Worm (Caenorhabditis elegans): Measurements from ENCODE around the gene T26C11.8.
A peak's percentile ranks its signal among the peaks of the same experiment; 100 is the strongest.

Gene T26C11.8

DNA sequence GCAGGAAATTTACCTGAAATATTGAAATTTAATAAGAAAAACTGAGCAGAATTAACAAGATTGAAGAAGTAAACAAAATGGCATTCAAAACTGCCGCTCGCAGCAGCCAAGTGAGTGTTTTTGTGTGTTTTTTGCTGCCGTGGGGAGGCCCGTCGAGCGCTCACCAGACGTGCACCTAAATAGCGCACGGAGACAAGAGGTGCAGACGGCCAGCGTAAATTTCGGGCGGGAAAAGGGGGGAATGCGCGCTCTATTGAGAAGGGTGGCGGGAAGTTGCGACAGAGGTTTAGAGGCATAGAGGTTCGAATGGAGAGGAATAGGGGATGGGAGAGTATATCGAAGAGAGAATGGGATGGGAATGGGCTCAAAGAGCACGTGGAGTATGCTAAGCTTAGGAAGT is 4.4 kb upstream of the T26C11.8 start, which contains the start of gene ceh-39:
Gene ceh-39 (minus strand): TSS at position 13 of the 400 bp plus-strand sequence.
- TF ChIP-seq nhr-21 (tag; optimal IDR thresholded peaks at IDR 0.05), result no peak
- TF ChIP-seq Y55F3AM.14 (GFP tag; optimal IDR thresholded peaks at IDR 0.05), result no peak
- peak; percentile 75 for TF ChIP-seq C34F6.9 (tag; optimal IDR thresholded peaks at IDR 0.05)
- TF ChIP-seq ceh-82 (tag; optimal IDR thresholded peaks at IDR 0.05), result peak; percentile 31
- peak; percentile 29 for TF ChIP-seq zag-1 (tag; optimal IDR thresholded peaks at IDR 0.05)
- TF ChIP-seq unc-62 (GFP tag; optimal IDR thresholded peaks at IDR 0.05), result no peak
- no peak for TF ChIP-seq sem-4 (tag; optimal IDR thresholded peaks at IDR 0.05)
- peak; percentile 45 for TF ChIP-seq gmeb-1 (tag; optimal IDR thresholded peaks at IDR 0.05)
- TF ChIP-seq snpc-4 (tag; optimal IDR thresholded peaks at IDR 0.05), result peak; percentile 27
- TF ChIP-seq unc-39 (tag; optimal IDR thresholded peaks at IDR 0.05), result no peak
- no peak for TF ChIP-seq ztf-4 (tag; optimal IDR thresholded peaks at IDR 0.05)
- no peak for TF ChIP-seq nhr-11 (tag; optimal IDR thresholded peaks at IDR 0.05)
- TF ChIP-seq nhr-129 (tag; optimal IDR thresholded peaks at IDR 0.05), result peak; percentile 71
- TF ChIP-seq lsy-2 (tag; optimal IDR thresholded peaks at IDR 0.05), result peak; percentile 48 to 57
- TF ChIP-seq crh-2 (tag; optimal IDR thresholded peaks at IDR 0.05), result peak; percentile 44
- TF ChIP-seq unc-55 (GFP tag; optimal IDR thresholded peaks at IDR 0.05), result peak; percentile 83
- no peak for TF ChIP-seq ceh-16 (tag; optimal IDR thresholded peaks at IDR 0.05)
- peak; percentile 9 for TF ChIP-seq egl-27 (tag; optimal IDR thresholded peaks at IDR 0.05)
- TF ChIP-seq nhr-10 (tag; optimal IDR thresholded peaks at IDR 0.05), result no peak
- peak; percentile 19 for TF ChIP-seq F13H6.1 (tag; optimal IDR thresholded peaks at IDR 0.05)
- no peak for TF ChIP-seq alr-1 (tag; optimal IDR thresholded peaks at IDR 0.05)
- TF ChIP-seq lin-11 (tag; optimal IDR thresholded peaks at IDR 0.05), result peak; percentile 39

DNA sequence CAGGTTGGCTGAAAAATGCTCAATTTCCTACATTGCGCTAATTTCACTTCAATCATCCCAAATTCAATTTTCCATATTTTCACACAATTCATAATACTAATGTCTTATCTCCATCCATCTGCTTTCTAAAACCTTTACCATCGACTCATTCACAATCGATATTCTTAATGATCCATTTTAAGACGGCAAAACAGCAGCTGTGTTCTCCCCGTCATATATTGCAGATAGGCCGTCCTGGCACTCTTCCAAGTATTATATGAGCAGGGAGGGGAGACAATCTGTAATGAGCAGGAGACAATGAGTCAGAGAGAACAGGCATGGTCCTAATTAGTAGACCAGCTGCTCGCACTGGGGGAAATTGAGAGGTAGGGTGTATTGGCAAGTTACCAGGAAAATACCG is 2.7 kb upstream of the T26C11.8 start:
- no peak for TF ChIP-seq ama-1 (optimal IDR thresholded peaks at IDR 0.05)

DNA sequence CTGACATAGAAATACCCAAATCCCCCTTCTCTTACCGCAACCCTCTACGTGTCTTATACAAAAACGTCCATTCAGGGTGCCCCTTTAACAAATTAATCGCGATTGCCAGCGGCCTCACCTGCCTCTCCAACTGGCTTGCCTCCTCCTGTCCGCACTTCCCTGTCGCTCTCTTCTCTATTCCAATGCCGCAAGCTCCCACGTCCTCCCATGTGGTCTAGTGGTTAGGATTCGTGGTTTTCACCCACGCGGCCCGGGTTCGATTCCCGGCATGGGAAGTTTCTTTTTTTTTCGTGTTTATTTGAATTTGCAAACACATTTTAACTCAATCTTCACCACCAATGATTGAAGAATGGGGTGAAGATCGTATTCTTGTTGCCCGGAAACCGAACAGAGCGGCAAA is 1.9 kb upstream of the T26C11.8 start:
- TF ChIP-seq unc-55 (GFP tag; optimal IDR thresholded peaks at IDR 0.05), result peak; percentile 54
- peak in 1 of 2 experiments; percentile 17 for TF ChIP-seq mdl-1 (tag; optimal IDR thresholded peaks at IDR 0.05)
- TF ChIP-seq alr-1 (tag; optimal IDR thresholded peaks at IDR 0.05), result no peak
- peak; percentile 7 for TF ChIP-seq ceh-16 (tag; optimal IDR thresholded peaks at IDR 0.05)
- TF ChIP-seq sem-4 (tag; optimal IDR thresholded peaks at IDR 0.05), result no peak
- no peak for TF ChIP-seq Y55F3AM.14 (GFP tag; optimal IDR thresholded peaks at IDR 0.05)
- peak; percentile 37 for TF ChIP-seq lin-13 (GFP tag; optimal IDR thresholded peaks at IDR 0.05)
- TF ChIP-seq sma-3 (GFP tag; optimal IDR thresholded peaks at IDR 0.05), result peak; percentile 65
- no peak for TF ChIP-seq ztf-4 (tag; optimal IDR thresholded peaks at IDR 0.05)
- TF ChIP-seq nhr-11 (tag; optimal IDR thresholded peaks at IDR 0.05), result no peak
- no peak for TF ChIP-seq unc-62 (GFP tag; optimal IDR thresholded peaks at IDR 0.05)
- TF ChIP-seq zag-1 (tag; optimal IDR thresholded peaks at IDR 0.05), result no peak
- TF ChIP-seq mbf-1 (tag; optimal IDR thresholded peaks at IDR 0.05), result no peak
- peak; percentile 35 for TF ChIP-seq nhr-21 (tag; optimal IDR thresholded peaks at IDR 0.05)
- TF ChIP-seq F13H6.1 (tag; optimal IDR thresholded peaks at IDR 0.05), result peak; percentile 31
- TF ChIP-seq skn-1 (tag; optimal IDR thresholded peaks at IDR 0.05), result no peak
- no peak for TF ChIP-seq nhr-10 (tag; optimal IDR thresholded peaks at IDR 0.05)
- TF ChIP-seq ama-1 (optimal IDR thresholded peaks at IDR 0.05), result no peak
- TF ChIP-seq unc-39 (tag; optimal IDR thresholded peaks at IDR 0.05), result no peak
- peak; percentile 50 for TF ChIP-seq gmeb-1 (tag; optimal IDR thresholded peaks at IDR 0.05)
- no peak for TF ChIP-seq R02D3.7 (tag; optimal IDR thresholded peaks at IDR 0.05)
- TF ChIP-seq nhr-23 (tag; optimal IDR thresholded peaks at IDR 0.05), result no peak
- peak; percentile 72 for TF ChIP-seq nhr-129 (tag; optimal IDR thresholded peaks at IDR 0.05)
- no peak for TF ChIP-seq sma-9 (GFP tag; optimal IDR thresholded peaks at IDR 0.05)
- no peak for TF ChIP-seq sma-9 (tag; optimal IDR thresholded peaks at IDR 0.05)
- no peak for TF ChIP-seq ZK546.5 (tag; optimal IDR thresholded peaks at IDR 0.05)
- TF ChIP-seq nhr-25 (tag; optimal IDR thresholded peaks at IDR 0.05), result peak; percentile 10
- TF ChIP-seq mab-5 (tag; optimal IDR thresholded peaks at IDR 0.05), result no peak
- TF ChIP-seq lin-11 (tag; optimal IDR thresholded peaks at IDR 0.05), result peak; percentile 56
- TF ChIP-seq C34F6.9 (tag; optimal IDR thresholded peaks at IDR 0.05), result peak; percentile 14
- TF ChIP-seq snpc-4 (tag; optimal IDR thresholded peaks at IDR 0.05), result no peak
- no peak for TF ChIP-seq egl-27 (tag; optimal IDR thresholded peaks at IDR 0.05)
- TF ChIP-seq aly-2 (tag; optimal IDR thresholded peaks at IDR 0.05), result no peak
- TF ChIP-seq lsy-2 (tag; optimal IDR thresholded peaks at IDR 0.05), result peak in 1 of 2 experiments; percentile 62

DNA sequence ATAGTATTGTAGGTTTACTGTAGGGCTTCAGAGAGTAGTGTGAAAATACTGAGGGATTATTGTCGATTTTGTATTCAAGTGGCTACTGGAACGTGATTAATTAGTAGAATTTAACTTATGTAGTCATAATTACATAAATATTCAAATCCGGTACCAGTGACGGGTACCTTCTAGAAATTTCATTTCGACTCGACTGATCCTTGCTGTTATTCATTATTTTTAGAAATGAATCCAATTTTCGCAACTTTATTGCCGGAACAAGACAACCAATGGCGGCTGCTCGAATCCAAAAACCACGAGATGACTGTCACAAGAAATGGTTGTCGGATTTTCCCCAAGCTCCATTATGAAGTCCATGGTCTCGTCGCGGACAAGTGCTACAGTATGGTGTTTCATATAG is 4.4 kb downstream of the T26C11.8 start, which contains the start of gene tbx-41:
Gene tbx-41 (plus strand): TSS at position 301 of the 400 bp plus-strand sequence.
- TF ChIP-seq mab-5 (tag; optimal IDR thresholded peaks at IDR 0.05) (no peak), ama-1 (optimal IDR thresholded peaks at IDR 0.05) (no peak), mbf-1 (tag; optimal IDR thresholded peaks at IDR 0.05) (no peak), gmeb-1 (tag; optimal IDR thresholded peaks at IDR 0.05) (no peak), sem-4 (tag; optimal IDR thresholded peaks at IDR 0.05) (no peak), ztf-11 (tag; optimal IDR thresholded peaks at IDR 0.05) (no peak), alr-1 (tag; optimal IDR thresholded peaks at IDR 0.05) (no peak), ceh-16 (tag; optimal IDR thresholded peaks at IDR 0.05) (no peak), lsy-2 (tag; optimal IDR thresholded peaks at IDR 0.05) (no peak), lin-11 (tag; optimal IDR thresholded peaks at IDR 0.05) (no peak), F13H6.1 (tag; optimal IDR thresholded peaks at IDR 0.05) (no peak), C34F6.9 (tag; optimal IDR thresholded peaks at IDR 0.05) (no peak)
